Fruit fly (Drosophila melanogaster): ENCODE results near the gene CG16734.

CG16734 gene

dm6 chr3R:9266765-9267164, 11.9 kb downstream of the CG16734 start, which contains the start of the genes TrpRS and Vps16A:
TSS of gene TrpRS (minus strand) at chr3R:9266904.
TSS of gene Vps16A (plus strand) at chr3R:9267019.
- TF ChIP-seq psq (GFP tag; optimal IDR thresholded peaks at IDR 0.05) (no peak), sage (GFP tag; optimal IDR thresholded peaks at IDR 0.05) (no peak), foxo (GFP tag; optimal IDR thresholded peaks at IDR 0.05) (no peak), sv (GFP tag; optimal IDR thresholded peaks at IDR 0.05) (no peak), OdsH (GFP tag; optimal IDR thresholded peaks at IDR 0.05) (no peak), Hr83 (GFP tag; optimal IDR thresholded peaks at IDR 0.05; ENCODE audit: poor library complexity, severe bottlenecking) (peak; percentile 43), Myc (optimal IDR thresholded peaks at IDR 0.05) (no peak), Dif (GFP tag; optimal IDR thresholded peaks at IDR 0.05; ENCODE audit: partially characterized antibody) (peak; percentile 3)

- TF ChIP-seq woc (GFP tag; optimal IDR thresholded peaks at IDR 0.05) (no peak), h (GFP tag; optimal IDR thresholded peaks at IDR 0.05) (no peak), br (GFP tag; optimal IDR thresholded peaks at IDR 0.05) (no peak), Abd-B (GFP tag; optimal IDR thresholded peaks at IDR 0.05) (no peak), usp (GFP tag; optimal IDR thresholded peaks at IDR 0.05) (no peak), psq (GFP tag; optimal IDR thresholded peaks at IDR 0.05) (no peak), CG32264 (GFP tag; optimal IDR thresholded peaks at IDR 0.05) (no peak), fru (GFP tag; optimal IDR thresholded peaks at IDR 0.05) (no peak), Vsx2 (GFP tag; optimal IDR thresholded peaks at IDR 0.05; ENCODE audit: partially characterized antibody) (no peak)
Observed at dm6 chr3R:9287710-9288109, 32.9 kb downstream of the CG16734 start.

- TF ChIP-seq N (GFP tag; optimal IDR thresholded peaks at IDR 0.05), result no peak
- no peak for TF ChIP-seq dl (GFP tag; optimal IDR thresholded peaks at IDR 0.05; ENCODE audit: insufficient read depth in 1 of 2, partially characterized antibody in 2 of 2)
- TF ChIP-seq rgr (GFP tag; optimal IDR thresholded peaks at IDR 0.05), result no peak
- no peak for TF ChIP-seq Hr78 (GFP tag; optimal IDR thresholded peaks at IDR 0.05)
- TF ChIP-seq Dfd (GFP tag; optimal IDR thresholded peaks at IDR 0.05), result peak; percentile 86
- TF ChIP-seq lola (GFP tag; optimal IDR thresholded peaks at IDR 0.05), result no peak
- no peak for TF ChIP-seq sv (GFP tag; optimal IDR thresholded peaks at IDR 0.05)
Observed at dm6 chr3R:9297163-9297562, 42.3 kb downstream of the CG16734 start.
